Fruit fly (Drosophila melanogaster) whole organism, prepupa: ENCODE measurements around the gene CG14960.

Experiments used
- Blimp-1 ChIP-seq: fragments of 200-800 bp; sonication (Bioruptor generic); optimal IDR thresholded peaks from 3 replicates; lab custom pipeline; 2017; ENCODE audit warnings: missing biosample characterization, missing genetic modification characterization, mild to moderate bottlenecking, moderate library complexity, missing genetic modification reagents
- CG10631 ChIP-seq: fragments of 200-800 bp; sonication (Bioruptor generic); optimal IDR thresholded peaks from 2 replicates; lab custom pipeline; 2016; ENCODE audit warnings: missing biosample characterization, missing genetic modification characterization
- CG11294 ChIP-seq: fragments of 200-800 bp; sonication (Bioruptor generic); IDR thresholded peaks from 2 replicates; pipeline ENCODE4 v1.3.6; 2022; ENCODE audit warnings: missing biosample characterization, missing genetic modification characterization
- CG16779 ChIP-seq: fragments of 200-800 bp; sonication (Bioruptor generic); optimal IDR thresholded peaks from 3 replicates; lab custom pipeline; 2017; ENCODE audit warnings: missing biosample characterization, mild to moderate bottlenecking, missing genetic modification characterization
- CG3032 ChIP-seq: fragments of 200-800 bp; optimal IDR thresholded peaks from 2 replicates; lab custom pipeline; 2019; ENCODE audit warnings: missing biosample characterization, mild to moderate bottlenecking, missing genetic modification characterization, moderate library complexity
- CG32006 ChIP-seq: fragments of 200-800 bp; sonication (Bioruptor generic); optimal IDR thresholded peaks from 3 replicates; lab custom pipeline; 2017; ENCODE audit warnings: missing biosample characterization, mild to moderate bottlenecking, missing genetic modification characterization
- CG34406 ChIP-seq: fragments of 200-800 bp; sonication (Bioruptor generic); optimal IDR thresholded peaks from 3 replicates; lab custom pipeline; 2016; ENCODE audit warnings: missing biosample characterization, missing genetic modification characterization
- CG3919 ChIP-seq: fragments of 200-800 bp; sonication (Bioruptor generic); optimal IDR thresholded peaks from 3 replicates; lab custom pipeline; 2016; ENCODE audit warnings: missing biosample characterization, missing genetic modification characterization
- CG6163 ChIP-seq: fragments of 200-800 bp; sonication (Bioruptor generic); IDR thresholded peaks from 3 replicates; pipeline ENCODE4 v1.3.6; 2022; ENCODE audit warnings: missing biosample characterization, missing genetic modification characterization
- CG6276 ChIP-seq: fragments of 200-800 bp; sonication (Bioruptor generic); optimal IDR thresholded peaks from 2 replicates; lab custom pipeline; 2017; ENCODE audit warnings: missing biosample characterization, mild to moderate bottlenecking, missing genetic modification characterization
- CG6792 ChIP-seq: fragments of 200-800 bp; sonication (Bioruptor generic); optimal IDR thresholded peaks from 3 replicates; lab custom pipeline; 2016; ENCODE audit warnings: missing biosample characterization, missing genetic modification characterization
- CG6808 ChIP-seq: fragments of 200-800 bp; sonication (Bioruptor generic); optimal IDR thresholded peaks from 3 replicates; lab custom pipeline; 2017; ENCODE audit warnings: missing biosample characterization, missing genetic modification characterization, mild to moderate bottlenecking, moderate library complexity, missing genetic modification reagents
- CG6854 ChIP-seq: fragments of 200-800 bp; sonication (Bioruptor generic); optimal IDR thresholded peaks from 2 replicates; lab custom pipeline; 2017; ENCODE audit warnings: missing biosample characterization, mild to moderate bottlenecking, missing genetic modification characterization
- CG7368 ChIP-seq: fragments of 200-800 bp; sonication (Bioruptor generic); optimal IDR thresholded peaks from 3 replicates; lab custom pipeline; 2016; ENCODE audit warnings: missing biosample characterization, missing genetic modification characterization
- CG8119 ChIP-seq: fragments of 200-800 bp; sonication (Bioruptor generic); IDR thresholded peaks from 3 replicates; pipeline ENCODE4 v1.3.6; 2022; ENCODE audit warnings: missing biosample characterization, missing genetic modification characterization
- CG8319 ChIP-seq: fragments of 200-800 bp; sonication (Bioruptor generic); optimal IDR thresholded peaks from 3 replicates; lab custom pipeline; 2016; ENCODE audit warnings: missing biosample characterization, missing genetic modification characterization
- CG8632 ChIP-seq: fragments of 200-800 bp; sonication (Bioruptor generic); optimal IDR thresholded peaks from 3 replicates; lab custom pipeline; 2016; ENCODE audit warnings: missing biosample characterization, missing genetic modification characterization
- CG9139 ChIP-seq: fragments of 200-800 bp; sonication (Bioruptor generic); optimal IDR thresholded peaks from 3 replicates; lab custom pipeline; 2017; ENCODE audit warnings: missing biosample characterization, mild to moderate bottlenecking, missing genetic modification characterization
- Eip75B ChIP-seq: fragments of 200-800 bp; sonication (Bioruptor generic); optimal IDR thresholded peaks from 3 replicates; lab custom pipeline; 2016; ENCODE audit warnings: missing biosample characterization, missing genetic modification characterization
- Eip78C ChIP-seq: fragments of 200-800 bp; sonication (Bioruptor generic); peaks from one replicate; lab custom pipeline; 2016; ENCODE audit warnings: missing biosample characterization, missing genetic modification characterization
- Eip93F ChIP-seq: fragments of 200-800 bp; sonication (Bioruptor generic); optimal IDR thresholded peaks from 2 replicates; lab custom pipeline; 2016; ENCODE audit warnings: missing biosample characterization, mild to moderate bottlenecking, missing genetic modification characterization
- Ets21C ChIP-seq: fragments of 200-800 bp; sonication (Bioruptor generic); optimal IDR thresholded peaks from 3 replicates; lab custom pipeline; 2016; ENCODE audit warnings: missing biosample characterization, missing genetic modification characterization
- Gug ChIP-seq: fragments of 200-800 bp; sonication (Bioruptor generic); IDR thresholded peaks from 2 replicates; pipeline ENCODE4 v1.3.6; 2022; ENCODE audit warnings: missing biosample characterization, missing genetic modification characterization
- Hr39 ChIP-seq: fragments of 200-800 bp; sonication (Bioruptor generic); optimal IDR thresholded peaks from 2 replicates; lab custom pipeline; 2016; ENCODE audit warnings: missing biosample characterization, missing genetic modification characterization
- Hr4 ChIP-seq: fragments of 200-800 bp; sonication (Bioruptor generic); optimal IDR thresholded peaks from 3 replicates; lab custom pipeline; 2016; ENCODE audit warnings: missing biosample characterization, missing genetic modification characterization
- Lpt ChIP-seq: fragments of 200-800 bp; sonication (Bioruptor generic); optimal IDR thresholded peaks from 3 replicates; lab custom pipeline; 2016; ENCODE audit warnings: missing biosample characterization, missing genetic modification characterization
- Sox14 ChIP-seq: fragments of 200-800 bp; sonication (Bioruptor generic); optimal IDR thresholded peaks from 3 replicates; lab custom pipeline; 2016; ENCODE audit warnings: missing biosample characterization, missing genetic modification characterization
- Sox15 ChIP-seq: fragments of 200-800 bp; sonication (Bioruptor generic); optimal IDR thresholded peaks from 3 replicates; lab custom pipeline; 2016; ENCODE audit warnings: missing biosample characterization, missing genetic modification characterization
- achi ChIP-seq: fragments of 200-800 bp; sonication (Bioruptor generic); optimal IDR thresholded peaks from 3 replicates; lab custom pipeline; 2016; ENCODE audit warnings: missing biosample characterization, missing genetic modification characterization
- dac ChIP-seq: fragments of 200-800 bp; sonication (Bioruptor generic); optimal IDR thresholded peaks from 2 replicates; lab custom pipeline; 2017; ENCODE audit warnings: missing biosample characterization, mild to moderate bottlenecking, missing genetic modification characterization
- dsx ChIP-seq: fragments of 200-800 bp; optimal IDR thresholded peaks from 3 replicates; lab custom pipeline; 2019; ENCODE audit warnings: missing biosample characterization, mild to moderate bottlenecking, missing genetic modification characterization, moderate library complexity; ENCODE audit not compliant: poor library complexity, severe bottlenecking
- eg ChIP-seq: fragments of 200-800 bp; sonication (Bioruptor generic); IDR thresholded peaks from 3 replicates; pipeline ENCODE4 v1.3.6; 2022; ENCODE audit warnings: missing biosample characterization, missing genetic modification characterization
- esn ChIP-seq: fragments of 200-800 bp; sonication (Bioruptor generic); optimal IDR thresholded peaks from 2 replicates; lab custom pipeline; 2016; ENCODE audit warnings: missing biosample characterization, mild to moderate bottlenecking, missing genetic modification characterization, moderate library complexity
- fd59A ChIP-seq: fragments of 200-800 bp; sonication (Bioruptor generic); optimal IDR thresholded peaks from 2 replicates; lab custom pipeline; 2017; ENCODE audit warnings: missing biosample characterization, mild to moderate bottlenecking, missing genetic modification characterization, missing genetic modification reagents
- fd85E ChIP-seq: fragments of 200-800 bp; sonication (Bioruptor generic); optimal IDR thresholded peaks from 3 replicates; lab custom pipeline; 2016; ENCODE audit warnings: missing biosample characterization, missing genetic modification characterization
- fkh ChIP-seq: fragments of 200-800 bp; sonication (Bioruptor generic); optimal IDR thresholded peaks from 3 replicates; lab custom pipeline; 2017; ENCODE audit warnings: missing biosample characterization, mild to moderate bottlenecking, missing genetic modification characterization, moderate library complexity
- lz ChIP-seq: fragments of 200-800 bp; sonication (Bioruptor generic); optimal IDR thresholded peaks from 3 replicates; lab custom pipeline; 2016; ENCODE audit warnings: missing biosample characterization, missing genetic modification characterization
- pdm3 ChIP-seq: fragments of 200-800 bp; sonication (Bioruptor generic); optimal IDR thresholded peaks from 3 replicates; lab custom pipeline; 2016; ENCODE audit warnings: missing biosample characterization, missing genetic modification characterization
- salr ChIP-seq, 2 experiments: fragments of 200-800 bp; sonication (Bioruptor generic); optimal IDR thresholded peaks; 3 replicates each; lab custom pipeline; 2016 to 2018; ENCODE audit warnings: missing biosample characterization in 2 of 2, missing genetic modification characterization in 2 of 2, mild to moderate bottlenecking in 1 of 2
- ss ChIP-seq, 2 experiments: fragments of 200-800 bp; sonication (Bioruptor generic); optimal IDR thresholded peaks; 2 replicates in 1 of 2; 3 replicates in 1 of 2; lab custom pipeline; 2017 to 2018; ENCODE audit warnings: mild to moderate bottlenecking in 2 of 2, missing biosample characterization in 2 of 2, missing genetic modification characterization in 2 of 2, moderate library complexity in 1 of 2
- svp ChIP-seq: fragments of 200-800 bp; sonication (Bioruptor generic); peaks from one replicate; lab custom pipeline; 2016; ENCODE audit warnings: missing biosample characterization, missing genetic modification characterization
- topi ChIP-seq: fragments of 200-800 bp; sonication (Bioruptor generic); optimal IDR thresholded peaks from 3 replicates; lab custom pipeline; 2016; ENCODE audit warnings: missing biosample characterization, missing genetic modification characterization
- vri ChIP-seq: fragments of 200-800 bp; sonication (Bioruptor generic); optimal IDR thresholded peaks from 3 replicates; lab custom pipeline; 2016; ENCODE audit warnings: missing biosample characterization, mild to moderate bottlenecking, missing genetic modification characterization

The CG14960 gene

DNA sequence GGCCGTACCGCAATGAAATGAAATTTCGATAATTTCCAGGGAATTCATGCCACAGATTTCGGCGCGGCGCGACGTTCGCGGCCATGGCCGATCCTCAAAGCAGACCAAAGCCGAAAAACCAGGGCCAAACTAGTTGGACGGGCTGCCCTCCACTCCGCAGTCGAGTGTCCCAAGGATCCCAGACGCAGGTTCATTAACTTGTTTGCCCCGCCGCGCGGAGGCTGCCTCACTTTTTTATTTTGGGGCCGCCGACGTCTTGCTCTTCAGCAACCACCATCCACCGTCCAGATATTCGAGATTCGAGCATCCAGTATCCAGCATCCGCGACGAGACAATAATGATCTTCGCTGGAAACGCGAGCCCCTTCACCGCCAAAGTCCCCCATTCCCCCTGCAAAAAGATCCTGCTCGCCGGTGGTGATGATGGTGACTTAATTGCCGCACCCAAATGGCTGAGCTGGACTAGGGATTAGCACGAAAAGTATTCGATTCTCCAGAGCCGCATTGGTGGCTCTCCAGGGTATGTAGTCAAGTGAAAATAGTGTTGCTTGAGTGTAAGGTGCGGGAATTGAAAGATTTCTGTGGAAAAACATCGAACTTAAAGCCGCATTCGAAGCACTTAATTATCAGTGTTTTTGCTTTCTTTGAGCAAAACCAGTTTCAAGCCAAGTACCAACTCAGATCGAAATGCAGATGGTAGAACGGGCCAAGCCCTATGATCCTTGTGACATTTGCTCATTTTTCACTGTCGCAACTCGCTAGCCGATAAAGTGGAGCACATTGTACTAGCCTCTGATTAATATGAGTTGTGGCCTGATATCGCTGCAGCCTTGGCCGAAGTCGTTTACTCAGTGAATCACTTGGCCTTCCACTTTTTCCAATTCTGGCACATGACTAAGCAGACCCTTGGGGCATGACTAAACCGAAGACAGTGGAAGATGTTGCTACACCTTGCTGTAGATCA, 28.4 kb upstream of the CG14960 start (continued):
- TF ChIP-seq CG6276 (GFP tag; lab: Kevin White, UChicago) (peak; percentile 6), salr (GFP tag; optimal IDR thresholded peaks at IDR 0.05; lab: Kevin White, UChicago) (no peak), Sox15 (GFP tag; lab: Kevin White, UChicago) (no peak), fd59A (GFP tag; lab: Kevin White, UChicago) (peak; percentile 18), pdm3 (GFP tag; lab: Kevin White, UChicago) (peak; percentile 22), CG34406 (GFP tag; lab: Kevin White, UChicago) (no peak), CG6163 (GFP tag; lab: Robert Waterston, UW) (peak; percentile 37; the same call in 1 of the 3 replicates), CG6808 (GFP tag; lab: Kevin White, UChicago) (peak; percentile 32), Sox14 (GFP tag; lab: Kevin White, UChicago) (peak; percentile 4), fd85E (GFP tag; lab: Kevin White, UChicago) (no peak), eg (0 out of 3 replicates have a peak, but pooled peaks have one; percentile 30), achi (GFP tag; lab: Kevin White, UChicago) (peak; percentile 50), Lpt (GFP tag; lab: Kevin White, UChicago) (peak; percentile 20), CG6792 (peak; percentile 17), dsx (GFP tag; lab: Kevin White, UChicago) (peak; percentile 41), Hr39 (GFP tag; lab: Kevin White, UChicago) (no peak), topi (no peak), vri (no peak), Eip75B (peak; percentile 11), CG11294 (GFP tag; lab: Robert Waterston, UW) (no peak), fkh (GFP tag; lab: Kevin White, UChicago) (no peak), CG8119 (GFP tag; lab: Robert Waterston, UW) (no peak), lz (GFP tag; lab: Kevin White, UChicago) (peak; percentile 36), Gug (GFP tag; lab: Robert Waterston, UW) (no peak)
- TF ChIP-seq, all 60 proteins: peak for 25

DNA sequence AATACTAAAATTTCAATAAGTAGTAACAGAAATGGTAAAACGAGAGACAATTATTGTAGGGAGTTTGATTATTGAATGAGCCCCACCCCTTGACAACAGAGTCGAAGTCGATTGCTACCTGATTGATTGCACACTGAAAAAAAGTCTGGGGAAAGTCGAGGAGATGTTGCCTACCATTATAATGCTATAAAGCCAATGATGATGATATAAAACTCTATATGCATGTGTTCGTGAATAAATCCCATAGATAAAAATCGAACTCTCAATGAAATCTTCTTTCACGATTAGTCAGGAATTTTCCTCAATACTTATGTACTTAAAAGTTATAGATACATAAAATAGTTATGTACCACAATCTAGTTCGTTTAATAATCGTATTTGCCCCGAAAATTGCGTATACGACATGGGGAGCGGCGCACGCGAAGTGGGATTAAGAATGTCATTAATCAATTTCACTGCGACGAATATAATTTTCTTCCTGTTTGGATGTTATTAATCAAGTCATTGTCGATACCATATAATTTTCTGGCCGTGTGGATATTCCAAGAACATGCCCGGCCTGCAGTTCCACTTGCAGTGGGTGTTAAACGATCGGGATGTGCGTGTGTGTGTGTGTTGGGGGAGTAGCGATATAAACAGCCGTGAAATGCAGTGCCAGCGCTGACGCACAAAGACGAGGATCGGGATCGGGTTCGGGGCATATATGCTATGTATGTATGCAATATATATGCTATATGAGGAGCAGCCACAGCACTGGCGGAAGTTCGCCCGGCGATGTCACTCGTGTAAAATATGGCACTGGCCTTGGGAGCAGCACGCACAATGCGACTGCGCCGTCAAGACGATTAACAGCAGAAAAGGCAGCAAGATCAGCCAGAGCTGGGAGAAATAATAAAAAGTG, 26.3 kb upstream of the CG14960 start, which contains the start of gene CG12078:
Gene CG12078 (minus strand): TSS at position 51 of the 901 bp plus-strand sequence.
- TF ChIP-seq CG32006 (GFP tag; lab: Kevin White, UChicago) (no peak), Eip93F (GFP tag; lab: Kevin White, UChicago) (no peak), CG6792 (no peak), ss (GFP tag; optimal IDR thresholded peaks at IDR 0.05; lab: Kevin White, UChicago) (no peak), Eip75B (no peak), Ets21C (GFP tag; lab: Kevin White, UChicago) (no peak), dac (GFP tag; lab: Kevin White, UChicago) (no peak), CG6276 (GFP tag; lab: Kevin White, UChicago) (no peak), Hr4 (GFP tag; lab: Kevin White, UChicago) (no peak), CG8119 (GFP tag; lab: Robert Waterston, UW) (no peak), CG7368 (no peak), CG8632 (GFP tag; lab: Kevin White, UChicago) (no peak), Hr39 (GFP tag; lab: Kevin White, UChicago) (no peak), Eip78C (GFP tag; lab: Kevin White, UChicago) (peak; percentile 74), CG3919 (GFP tag; lab: Kevin White, UChicago) (no peak), eg (no peak), esn (GFP tag; lab: Kevin White, UChicago) (peak; percentile 46), CG9139 (GFP tag; lab: Kevin White, UChicago) (no peak), CG10631 (no peak), svp (GFP tag; lab: Kevin White, UChicago) (peak; percentile 65), CG11294 (GFP tag; lab: Robert Waterston, UW) (no peak), CG34406 (GFP tag; lab: Kevin White, UChicago) (no peak), pdm3 (GFP tag; lab: Kevin White, UChicago) (no peak), topi (peak; percentile 41), dsx (GFP tag; lab: Kevin White, UChicago) (no peak), CG6854 (GFP tag; lab: Kevin White, UChicago) (no peak), CG16779 (tag; lab: Kevin White, UChicago) (no peak), fd85E (GFP tag; lab: Kevin White, UChicago) (no peak), salr (GFP tag; optimal IDR thresholded peaks at IDR 0.05; lab: Kevin White, UChicago) (no peak), CG3032 (tag; lab: Kevin White, UChicago) (peak; percentile 13), CG8319 (no peak), CG6163 (GFP tag; lab: Robert Waterston, UW) (0 out of 3 replicates have a peak, but pooled peaks have one; percentile 32), Blimp-1 (GFP tag; lab: Kevin White, UChicago) (no peak)
